Worm (Caenorhabditis elegans): ENCODE measurements around the gene C49C3.4.

ce11 chrIV:17351586-17351985, 31.0 kb downstream of the C49C3.4 start, which contains the start of gene clec-199:
- TF ChIP-seq ztf-11 (tag; optimal IDR thresholded peaks at IDR 0.05): no peak
- no peak for TF ChIP-seq hlh-17 (GFP tag; optimal IDR thresholded peaks at IDR 0.05; ENCODE audit: borderline replicate concordance)
- no peak for TF ChIP-seq fkh-4 (tag; optimal IDR thresholded peaks at IDR 0.05; ENCODE audit: borderline replicate concordance)
- no peak for TF ChIP-seq snpc-4 (tag; optimal IDR thresholded peaks at IDR 0.05)
- TF ChIP-seq nhr-76 (tag; optimal IDR thresholded peaks at IDR 0.05): no peak
- no peak for TF ChIP-seq lin-13 (GFP tag; optimal IDR thresholded peaks at IDR 0.05)
- no peak for TF ChIP-seq egl-27 (tag; optimal IDR thresholded peaks at IDR 0.05)
- TF ChIP-seq lin-39 (tag; optimal IDR thresholded peaks at IDR 0.05): no peak
- TF ChIP-seq tbx-2 (tag; optimal IDR thresholded peaks at IDR 0.05): no peak
- TF ChIP-seq fkh-10 (GFP tag; optimal IDR thresholded peaks at IDR 0.05): no peak
- no peak for TF ChIP-seq lsy-2 (tag; optimal IDR thresholded peaks at IDR 0.05)
